Worm (Caenorhabditis elegans) whole organism, mixed stage, embryonic: ENCODE measurements around the gene sax-7.

Source experiments
- blmp-1 ChIP-seq: fragments of 150-350 bp; optimal IDR thresholded peaks from 2 replicates; lab custom pipeline; 2014; ENCODE audit warnings: missing biosample characterization, missing genetic modification characterization
- ceh-39 ChIP-seq: fragments of 150-350 bp; optimal IDR thresholded peaks from 2 replicates; lab custom pipeline; 2014; ENCODE audit warnings: missing biosample characterization, missing genetic modification characterization
- ceh-43 ChIP-seq: fragments of 200-800 bp; sonication (Bioruptor generic); optimal IDR thresholded peaks from 2 replicates; lab custom pipeline; 2018; ENCODE audit warnings: mild to moderate bottlenecking, missing genetic modification characterization, moderate library complexity, missing compliant biosample characterization
- ceh-83 ChIP-seq: fragments of 200-800 bp; sonication (Bioruptor generic); optimal IDR thresholded peaks from 2 replicates; lab custom pipeline; 2018; ENCODE audit warnings: mild to moderate bottlenecking, missing genetic modification characterization, missing compliant biosample characterization
- ces-1 ChIP-seq: fragments of 150-350 bp; optimal IDR thresholded peaks from 2 replicates; lab custom pipeline; 2014; ENCODE audit warnings: missing biosample characterization, missing genetic modification reagents, missing genetic modification characterization
- cnd-1 ChIP-seq: fragments of 200-800 bp; sonication (Bioruptor generic); optimal IDR thresholded peaks from 2 replicates; lab custom pipeline; 2018; ENCODE audit warnings: mild to moderate bottlenecking, missing genetic modification characterization, missing compliant biosample characterization
- drap-1 ChIP-seq: fragments of 200-800 bp; sonication (Bioruptor generic); optimal IDR thresholded peaks from 3 replicates; lab custom pipeline; 2018; ENCODE audit warnings: mild to moderate bottlenecking, missing genetic modification characterization, missing compliant biosample characterization
- elt-1 ChIP-seq: sonication (generic microtip); optimal IDR thresholded peaks from 2 replicates; lab custom pipeline; 2017; ENCODE audit warnings: missing genetic modification characterization, mild to moderate bottlenecking, missing compliant biosample characterization, antibody characterized with exemption, moderate library complexity, borderline replicate concordance; ENCODE audit not compliant: insufficient read depth
- elt-3 ChIP-seq: fragments of 150-350 bp; optimal IDR thresholded peaks from 2 replicates; lab custom pipeline; 2014; ENCODE audit warnings: missing biosample characterization, missing genetic modification characterization
- flh-1 ChIP-seq: fragments of 200-800 bp; sonication (Bioruptor generic); optimal IDR thresholded peaks from 2 replicates; lab custom pipeline; 2018; ENCODE audit warnings: mild to moderate bottlenecking, missing genetic modification characterization, moderate library complexity, missing compliant biosample characterization
- ham-2 ChIP-seq: fragments of 200-800 bp; sonication (Bioruptor generic); optimal IDR thresholded peaks from 2 replicates; lab custom pipeline; 2018; ENCODE audit warnings: mild to moderate bottlenecking, missing genetic modification characterization, missing compliant biosample characterization
- lin-13 ChIP-seq: fragments of 150-350 bp; optimal IDR thresholded peaks from 2 replicates; lab custom pipeline; 2014; ENCODE audit warnings: missing biosample characterization, missing genetic modification characterization
- lin-32 ChIP-seq: fragments of 200-800 bp; sonication (Bioruptor generic); optimal IDR thresholded peaks from 2 replicates; lab custom pipeline; 2018; ENCODE audit warnings: mild to moderate bottlenecking, missing genetic modification characterization, missing compliant biosample characterization
- lsy-2 ChIP-seq: fragments of 150-350 bp; optimal IDR thresholded peaks from 2 replicates; lab custom pipeline; 2014; ENCODE audit warnings: missing biosample characterization, missing genetic modification characterization
- mab-5 ChIP-seq: fragments of 150-350 bp; optimal IDR thresholded peaks from 2 replicates; lab custom pipeline; 2014; ENCODE audit warnings: missing biosample characterization, missing genetic modification characterization
- mep-1 ChIP-seq: fragments of 150-350 bp; optimal IDR thresholded peaks from 2 replicates; lab custom pipeline; 2017; ENCODE audit warnings: missing biosample characterization, missing genetic modification reagents, missing genetic modification characterization, inconsistent platforms
- mls-2 ChIP-seq: sonication (generic microtip); optimal IDR thresholded peaks from 2 replicates; lab custom pipeline; 2016; ENCODE audit warnings: mild to moderate bottlenecking, missing genetic modification characterization, moderate library complexity, missing compliant biosample characterization
- nhr-12 ChIP-seq: fragments of 150-350 bp; optimal IDR thresholded peaks from 2 replicates; lab custom pipeline; 2014; ENCODE audit warnings: missing biosample characterization, missing genetic modification characterization
- nhr-2 ChIP-seq: fragments of 150-350 bp; optimal IDR thresholded peaks from 2 replicates; lab custom pipeline; 2014; ENCODE audit warnings: missing biosample characterization, missing genetic modification characterization
- nhr-28 ChIP-seq: fragments of 150-350 bp; optimal IDR thresholded peaks from 2 replicates; lab custom pipeline; 2014; ENCODE audit warnings: missing biosample characterization, missing genetic modification characterization
- nhr-76 ChIP-seq: sonication (generic microtip); optimal IDR thresholded peaks from 2 replicates; lab custom pipeline; 2017; ENCODE audit warnings: missing biosample characterization, missing genetic modification characterization
- pha-4 ChIP-seq: fragments of 150-350 bp; optimal IDR thresholded peaks from 2 replicates; lab custom pipeline; 2018; ENCODE audit warnings: missing biosample characterization, missing genetic modification reagents, missing genetic modification characterization
- sem-2 ChIP-seq: fragments of 200-800 bp; sonication (Bioruptor generic); optimal IDR thresholded peaks from 2 replicates; lab custom pipeline; 2018; ENCODE audit warnings: mild to moderate bottlenecking, missing genetic modification characterization, missing compliant biosample characterization
- snpc-4 ChIP-seq: fragments of 150-350 bp; optimal IDR thresholded peaks from 2 replicates; lab custom pipeline; 2014; ENCODE audit warnings: missing biosample characterization, missing genetic modification characterization
- sptf-1 ChIP-seq: sonication (generic microtip); optimal IDR thresholded peaks from 2 replicates; lab custom pipeline; 2017; ENCODE audit warnings: mild to moderate bottlenecking, missing genetic modification characterization, moderate library complexity, missing compliant biosample characterization
- tbx-8 ChIP-seq: fragments of 200-800 bp; sonication (Bioruptor generic); optimal IDR thresholded peaks from 2 replicates; lab custom pipeline; 2018; ENCODE audit warnings: mild to moderate bottlenecking, missing genetic modification characterization, moderate library complexity, missing compliant biosample characterization
- unc-120 ChIP-seq: sonication (generic microtip); optimal IDR thresholded peaks from 2 replicates; lab custom pipeline; 2017; ENCODE audit warnings: missing genetic modification characterization, missing compliant biosample characterization; ENCODE audit not compliant: poor library complexity, severe bottlenecking
- unc-39 ChIP-seq: fragments of 150-350 bp; optimal IDR thresholded peaks from 2 replicates; lab custom pipeline; 2014; ENCODE audit warnings: missing biosample characterization, missing genetic modification characterization
- unc-62 ChIP-seq: fragments of 150-350 bp; optimal IDR thresholded peaks from 2 replicates; lab custom pipeline; 2014; ENCODE audit warnings: missing biosample characterization, missing genetic modification reagents, missing genetic modification characterization
- zip-8 ChIP-seq: fragments of 150-350 bp; optimal IDR thresholded peaks from 2 replicates; lab custom pipeline; 2014; ENCODE audit warnings: missing biosample characterization, missing genetic modification characterization
- ztf-11 ChIP-seq: fragments of 150-350 bp; optimal IDR thresholded peaks from 2 replicates; lab custom pipeline; 2014; ENCODE audit warnings: missing biosample characterization, missing genetic modification characterization

sax-7 gene

ce11 chrIV:8028372-8028771 lies 34.1 kb upstream of the sax-7 start:
- TF ChIP-seq ceh-43 (no peak), ztf-11 (tag; lab: Kevin White, UChicago) (no peak), unc-39 (no peak), ceh-39 (tag; lab: Kevin White, UChicago) (no peak), ham-2 (GFP tag; lab: Kevin White, UChicago) (no peak), tbx-8 (GFP tag; lab: Kevin White, UChicago) (no peak), unc-120 (tag; lab: Kevin White, UChicago) (no peak), elt-3 (tag; lab: Kevin White, UChicago) (no peak), drap-1 (GFP tag; lab: Kevin White, UChicago) (no peak), sptf-1 (tag; lab: Kevin White, UChicago) (no peak), elt-1 (tag; lab: Kevin White, UChicago) (no peak), sem-2 (GFP tag; lab: Kevin White, UChicago) (no peak)

DNA sequence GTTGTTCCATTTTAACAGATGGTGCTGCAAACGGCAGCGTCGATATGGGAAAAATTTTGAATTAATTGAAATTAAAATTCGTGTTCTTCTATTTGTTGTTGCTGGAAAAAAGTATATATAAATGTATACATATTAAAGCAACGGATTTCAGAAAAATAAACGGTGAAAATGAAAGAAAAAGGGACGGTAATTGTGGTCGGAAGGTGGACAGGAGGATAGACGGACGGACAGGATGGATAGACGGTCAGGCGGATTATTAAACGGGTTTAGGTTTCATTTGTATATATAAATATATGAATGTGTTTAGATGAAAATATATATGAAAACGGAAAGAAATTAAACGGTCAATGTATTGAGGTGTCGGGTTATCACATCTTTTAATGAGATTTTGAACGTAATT lies 33.0 kb upstream of the sax-7 start, which contains the start of gene nhr-31:
Gene nhr-31, minus strand, starts transcription at position 101 of the 400 bp plus-strand sequence.
- TF ChIP-seq sem-2 (GFP tag; lab: Kevin White, UChicago) (no peak), nhr-12 (tag; lab: Kevin White, UChicago) (no peak), lin-13 (tag; lab: Kevin White, UChicago) (no peak), mab-5 (tag; lab: Kevin White, UChicago) (no peak), unc-39 (no peak), mls-2 (tag; lab: Kevin White, UChicago) (no peak), mep-1 (tag; lab: Kevin White, UChicago) (no peak), unc-62 (no peak), lsy-2 (no peak), tbx-8 (GFP tag; lab: Kevin White, UChicago) (no peak), ceh-83 (GFP tag; lab: Kevin White, UChicago) (no peak)
- TF ChIP-seq, all 35 proteins: peak for 0

DNA sequence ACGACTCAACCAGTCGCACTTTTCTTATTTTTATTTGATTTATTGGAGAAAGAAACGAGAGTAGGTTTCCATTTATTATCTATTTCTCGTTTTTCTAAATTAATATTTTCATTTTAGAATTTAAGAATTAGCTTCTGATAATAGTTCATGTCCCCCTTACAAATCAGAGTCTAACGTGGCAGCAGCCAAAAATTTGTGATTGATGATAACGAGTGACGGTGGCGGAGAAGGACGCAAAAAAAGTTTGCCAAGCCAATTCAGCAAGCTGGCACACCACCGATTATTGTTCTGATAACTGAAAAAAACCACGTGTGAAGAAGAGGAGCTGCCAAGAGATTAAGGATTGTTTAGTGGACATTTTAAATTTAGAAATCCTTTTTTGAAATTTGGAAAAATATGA lies 32.4 kb upstream of the sax-7 start:
- TF ChIP-seq lsy-2 (no peak), elt-3 (tag; lab: Kevin White, UChicago) (no peak), ceh-83 (GFP tag; lab: Kevin White, UChicago) (no peak), ces-1 (GFP tag; lab: Kevin White, UChicago) (no peak), nhr-2 (no peak), sptf-1 (tag; lab: Kevin White, UChicago) (no peak), ztf-11 (tag; lab: Kevin White, UChicago) (no peak), drap-1 (GFP tag; lab: Kevin White, UChicago) (no peak), mls-2 (tag; lab: Kevin White, UChicago) (no peak), pha-4 (no peak)
- TF ChIP-seq, all 35 proteins: peak for 0

DNA sequence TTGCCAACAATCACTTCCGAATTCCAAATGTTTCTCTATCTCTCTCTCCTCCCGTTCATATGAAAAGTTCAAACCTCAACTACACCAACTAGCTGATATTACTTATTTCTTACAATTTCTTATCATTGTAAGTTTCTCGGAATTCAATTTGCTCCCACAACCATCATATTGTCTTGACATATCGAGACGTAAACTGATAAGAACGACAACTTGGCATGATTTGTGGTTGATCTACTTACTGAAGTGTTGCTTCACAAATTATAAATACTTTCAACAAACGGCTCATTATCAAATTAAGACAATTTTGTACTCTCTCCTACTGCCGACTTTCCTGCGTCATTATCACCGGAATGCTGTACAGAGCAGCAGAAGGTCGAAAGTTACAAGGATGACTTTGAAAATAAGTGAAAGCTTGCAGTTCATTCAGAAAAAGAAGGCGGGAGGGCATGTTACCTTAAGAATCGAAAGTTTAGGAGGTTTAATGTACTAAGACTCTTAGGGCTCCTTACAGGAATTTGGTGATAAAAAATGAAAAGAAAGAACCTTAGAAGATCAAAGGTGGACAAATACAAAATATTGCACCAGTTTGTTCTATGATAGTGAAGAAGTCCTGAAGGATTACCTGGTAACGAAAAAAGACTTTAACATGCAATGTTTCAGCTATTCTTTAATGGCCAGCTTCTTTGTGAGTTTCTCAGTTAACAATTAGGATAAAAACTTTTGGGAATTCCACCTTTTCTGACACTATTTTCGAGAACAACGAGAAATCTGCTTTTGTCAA lies 30.1 kb upstream of the sax-7 start:
- no peak for TF ChIP-seq ham-2 (GFP tag; lab: Kevin White, UChicago)
- no peak for TF ChIP-seq cnd-1 (tag; lab: Kevin White, UChicago)
- no peak for TF ChIP-seq flh-1 (GFP tag; lab: Kevin White, UChicago)
- no peak for TF ChIP-seq mls-2 (tag; lab: Kevin White, UChicago)
- TF ChIP-seq zip-8 (tag; lab: Kevin White, UChicago) = no peak
- TF ChIP-seq mab-5 (tag; lab: Kevin White, UChicago) = no peak
- TF ChIP-seq ceh-83 (GFP tag; lab: Kevin White, UChicago) = no peak
- no peak for TF ChIP-seq tbx-8 (GFP tag; lab: Kevin White, UChicago)

ce11 chrIV:8034182-8034581 lies 28.3 kb upstream of the sax-7 start:
- TF ChIP-seq nhr-28 (tag; lab: Kevin White, UChicago) (no peak), ceh-83 (GFP tag; lab: Kevin White, UChicago) (no peak), unc-120 (tag; lab: Kevin White, UChicago) (no peak), mep-1 (tag; lab: Kevin White, UChicago) (no peak), nhr-76 (tag; lab: Kevin White, UChicago) (no peak), mls-2 (tag; lab: Kevin White, UChicago) (no peak), ceh-39 (tag; lab: Kevin White, UChicago) (no peak), lin-32 (GFP tag; lab: Kevin White, UChicago) (no peak), ceh-43 (no peak), elt-1 (tag; lab: Kevin White, UChicago) (no peak), lsy-2 (no peak), drap-1 (GFP tag; lab: Kevin White, UChicago) (no peak), blmp-1 (no peak), ces-1 (GFP tag; lab: Kevin White, UChicago) (no peak), lin-13 (tag; lab: Kevin White, UChicago) (no peak), pha-4 (no peak), snpc-4 (tag; lab: Kevin White, UChicago) (no peak)
